Worm (Caenorhabditis elegans) whole organism, young adult: ENCODE results near the gene F55A11.11.

Experiments used
- B0035.1 ChIP-seq: sonication (generic microtip); optimal IDR thresholded peaks from 2 replicates; lab custom pipeline; 2016; ENCODE audit warnings: missing genetic modification characterization, mild to moderate bottlenecking, missing compliant biosample characterization, missing genotype, missing genetic modification reagents
- B0336.3 ChIP-seq: fragments of 200-800 bp; sonication (Bioruptor generic); IDR thresholded peaks from 2 replicates; pipeline ENCODE4 v1.3.6; 2022; ENCODE audit warnings: missing genetic modification characterization, missing compliant biosample characterization
- C06A6.2 ChIP-seq: fragments of 200-800 bp; sonication (Bioruptor generic); conservative IDR thresholded peaks from 2 replicates; pipeline ENCODE4 v1.3.6; 2022; ENCODE audit warnings: missing genetic modification characterization, missing compliant biosample characterization
- F22D6.2 ChIP-seq: sonication (generic microtip); optimal IDR thresholded peaks from 2 replicates; lab custom pipeline; 2016; ENCODE audit warnings: mild to moderate bottlenecking, missing genetic modification characterization, missing compliant biosample characterization
- F55B11.4 ChIP-seq: sonication (generic microtip); optimal IDR thresholded peaks from 2 replicates; lab custom pipeline; 2016; ENCODE audit warnings: missing compliant biosample characterization, missing genetic modification characterization, borderline replicate concordance; ENCODE audit not compliant: insufficient read depth
- K11D2.4 ChIP-seq: fragments of 200-800 bp; sonication (Bioruptor generic); IDR thresholded peaks from 2 replicates; pipeline ENCODE4 v1.3.6; 2022; ENCODE audit warnings: missing genetic modification reagents, missing genetic modification characterization, missing compliant biosample characterization
- K12H6.12 ChIP-seq: fragments of 200-800 bp; sonication (Bioruptor generic); optimal IDR thresholded peaks from 2 replicates; lab custom pipeline; 2018; ENCODE audit warnings: mild to moderate bottlenecking, missing genetic modification characterization, missing compliant biosample characterization
- Y95B8A.8 ChIP-seq: fragments of 200-800 bp; sonication (Bioruptor generic); IDR thresholded peaks from 2 replicates; pipeline ENCODE4 v1.3.6; 2022; ENCODE audit warnings: missing genetic modification reagents, missing genetic modification characterization, missing compliant biosample characterization
- ZK185.1 ChIP-seq: sonication (generic microtip); optimal IDR thresholded peaks from 2 replicates; lab custom pipeline; 2016; ENCODE audit warnings: mild to moderate bottlenecking, missing genetic modification characterization, missing compliant biosample characterization; ENCODE audit not compliant: poor library complexity, severe bottlenecking
- akir-1 ChIP-seq: fragments of 200-800 bp; sonication (Bioruptor generic); optimal IDR thresholded peaks from 2 replicates; lab custom pipeline; 2018; ENCODE audit warnings: mild to moderate bottlenecking, missing genetic modification characterization, moderate library complexity, missing compliant biosample characterization
- ama-1 ChIP-seq, 3 experiments: fragments of 150-350 bp in 1 of 3; sonication (generic microtip) in 2 of 3; optimal IDR thresholded peaks; 2 replicates each; lab custom pipeline; 2014 to 2018; ENCODE audit warnings: missing biosample characterization in 2 of 3, missing genetic modification characterization in 2 of 3, missing genetic modification reagents in 2 of 3
- aptf-3 ChIP-seq: fragments of 200-800 bp; sonication (Bioruptor generic); IDR thresholded peaks from 2 replicates; pipeline ENCODE4 v1.3.6; 2022; ENCODE audit warnings: missing genetic modification characterization, missing compliant biosample characterization
- atf-7 ChIP-seq: sonication (generic microtip); optimal IDR thresholded peaks from 2 replicates; lab custom pipeline; 2017; ENCODE audit warnings: mild to moderate bottlenecking, missing genetic modification characterization, missing compliant biosample characterization
- ccch-3 ChIP-seq: fragments of 200-800 bp; sonication (Bioruptor generic); optimal IDR thresholded peaks from 2 replicates; lab custom pipeline; 2018; ENCODE audit warnings: mild to moderate bottlenecking, missing genetic modification characterization, missing compliant biosample characterization
- cebp-1 ChIP-seq, 2 experiments: fragments of 200-800 bp in 1 of 2; sonication (Bioruptor generic) in 1 of 2; sonication (generic microtip) in 1 of 2; IDR thresholded peaks in 1 of 2; optimal IDR thresholded peaks in 1 of 2; 2 replicates each; pipeline versions ENCODE4 v1.3.6 to Lab custom; 2017 to 2022; ENCODE audit warnings: missing compliant biosample characterization in 2 of 2, missing genetic modification characterization in 2 of 2, mild to moderate bottlenecking in 1 of 2, missing genetic modification reagents in 1 of 2, moderate library complexity in 1 of 2
- ceh-100 ChIP-seq: fragments of 200-800 bp; sonication (Bioruptor generic); IDR thresholded peaks from 2 replicates; pipeline ENCODE4 v1.3.6; 2022; ENCODE audit warnings: missing genetic modification reagents, missing genetic modification characterization, missing compliant biosample characterization
- ceh-58 ChIP-seq: fragments of 200-800 bp; sonication (Bioruptor generic); IDR thresholded peaks from 2 replicates; pipeline ENCODE4 v1.3.6; 2022; ENCODE audit warnings: missing genetic modification characterization, missing compliant biosample characterization
- egl-18 ChIP-seq: fragments of 200-800 bp; sonication (Bioruptor generic); IDR thresholded peaks from 2 replicates; pipeline ENCODE4 v1.3.6; 2022; ENCODE audit warnings: missing genetic modification reagents, missing genetic modification characterization, missing compliant biosample characterization
- egrh-3 ChIP-seq: fragments of 200-800 bp; sonication (Bioruptor generic); IDR thresholded peaks from 2 replicates; pipeline ENCODE4 v1.3.6; 2022; ENCODE audit warnings: missing genetic modification reagents, missing genetic modification characterization, missing compliant biosample characterization
- ekl-4 ChIP-seq: fragments of 200-800 bp; sonication (Bioruptor generic); IDR thresholded peaks from 2 replicates; pipeline ENCODE4 v1.3.6; 2022; ENCODE audit warnings: missing genetic modification reagents, missing genetic modification characterization, missing compliant biosample characterization
- fkh-3 ChIP-seq: sonication (generic microtip); optimal IDR thresholded peaks from 2 replicates; lab custom pipeline; 2016; ENCODE audit warnings: mild to moderate bottlenecking, missing genetic modification characterization, missing compliant biosample characterization
- hlh-26 ChIP-seq: fragments of 200-800 bp; sonication (Bioruptor generic); conservative IDR thresholded peaks from 2 replicates; pipeline ENCODE4 v1.3.6; 2022; ENCODE audit warnings: missing genetic modification reagents, missing genetic modification characterization, missing compliant biosample characterization
- hmg-1.2 ChIP-seq: fragments of 200-800 bp; sonication (Bioruptor generic); IDR thresholded peaks from 2 replicates; pipeline ENCODE4 v1.3.6; 2022; ENCODE audit warnings: missing genetic modification reagents, missing genetic modification characterization, missing compliant biosample characterization
- hrde-1 ChIP-seq: sonication (generic microtip); optimal IDR thresholded peaks from 2 replicates; lab custom pipeline; 2016; ENCODE audit warnings: missing genetic modification characterization, mild to moderate bottlenecking, missing compliant biosample characterization, moderate library complexity, missing genotype, missing genetic modification reagents, borderline replicate concordance
- lag-1 ChIP-seq: fragments of 200-800 bp; sonication (Bioruptor generic); IDR thresholded peaks from 2 replicates; pipeline ENCODE4 v1.3.6; 2022; ENCODE audit warnings: missing genetic modification reagents, missing genetic modification characterization, missing compliant biosample characterization
- let-607 ChIP-seq, 2 experiments: fragments of 200-800 bp in 1 of 2; sonication (Bioruptor generic) in 1 of 2; sonication (generic microtip) in 1 of 2; optimal IDR thresholded peaks; 2 replicates each; lab custom pipeline; 2016 to 2018; ENCODE audit warnings: mild to moderate bottlenecking in 2 of 2, missing compliant biosample characterization in 2 of 2, missing genetic modification characterization in 2 of 2, moderate library complexity in 2 of 2, missing genotype in 1 of 2
- lin-26 ChIP-seq: fragments of 200-800 bp; sonication (Bioruptor generic); IDR thresholded peaks from 2 replicates; pipeline ENCODE4 v1.3.6; 2022; ENCODE audit warnings: missing genetic modification reagents, missing genetic modification characterization, missing compliant biosample characterization
- lin-40 ChIP-seq: sonication (generic microtip); optimal IDR thresholded peaks from 2 replicates; lab custom pipeline; 2016; ENCODE audit warnings: missing genetic modification characterization, mild to moderate bottlenecking, missing compliant biosample characterization, missing genotype, missing genetic modification reagents
- lir-1 ChIP-seq: fragments of 200-800 bp; sonication (Bioruptor generic); conservative IDR thresholded peaks from 2 replicates; pipeline ENCODE4 v1.3.6; 2022; ENCODE audit warnings: missing genetic modification reagents, missing genetic modification characterization, missing compliant biosample characterization
- lsy-27 ChIP-seq: sonication (generic microtip); optimal IDR thresholded peaks from 2 replicates; lab custom pipeline; 2017; ENCODE audit warnings: missing genetic modification characterization, mild to moderate bottlenecking, missing compliant biosample characterization, antibody characterized with exemption, missing genotype, borderline replicate concordance; ENCODE audit not compliant: insufficient read depth
- madf-6 ChIP-seq: fragments of 200-800 bp; sonication (Bioruptor generic); IDR thresholded peaks from 2 replicates; pipeline ENCODE4 v1.3.6; 2022; ENCODE audit warnings: missing genetic modification reagents, missing genetic modification characterization, missing compliant biosample characterization
- mcd-1 ChIP-seq: fragments of 200-800 bp; sonication (Bioruptor generic); IDR thresholded peaks from 2 replicates; pipeline ENCODE4 v1.3.6; 2022; ENCODE audit warnings: missing genetic modification reagents, missing genetic modification characterization, missing compliant biosample characterization
- mxl-1 ChIP-seq: sonication (generic microtip); optimal IDR thresholded peaks from 2 replicates; lab custom pipeline; 2016; ENCODE audit warnings: missing genetic modification characterization, missing compliant biosample characterization
- nfyb-1 ChIP-seq: fragments of 200-800 bp; sonication (Bioruptor generic); IDR thresholded peaks from 2 replicates; pipeline ENCODE4 v1.3.6; 2022; ENCODE audit warnings: missing genetic modification reagents, missing genetic modification characterization, missing compliant biosample characterization
- nhr-120 ChIP-seq: fragments of 200-800 bp; sonication (Bioruptor generic); IDR thresholded peaks from 2 replicates; pipeline ENCODE4 v1.3.6; 2022; ENCODE audit warnings: missing genetic modification characterization, missing compliant biosample characterization
- nhr-80 ChIP-seq: sonication (generic microtip); optimal IDR thresholded peaks from 2 replicates; lab custom pipeline; 2016; ENCODE audit warnings: missing genetic modification characterization, missing compliant biosample characterization
- rcor-1 ChIP-seq: fragments of 200-800 bp; sonication (Bioruptor generic); IDR thresholded peaks from 2 replicates; pipeline ENCODE4 v1.3.6; 2022; ENCODE audit warnings: missing genetic modification reagents, missing genetic modification characterization, missing compliant biosample characterization
- repo-1 ChIP-seq: sonication (generic microtip); optimal IDR thresholded peaks from 2 replicates; lab custom pipeline; 2017; ENCODE audit warnings: mild to moderate bottlenecking, missing genetic modification characterization, missing compliant biosample characterization
- snpc-1.1 ChIP-seq: sonication (generic microtip); optimal IDR thresholded peaks from 2 replicates; lab custom pipeline; 2017; ENCODE audit warnings: missing genetic modification characterization, mild to moderate bottlenecking, missing compliant biosample characterization, antibody characterized with exemption, moderate library complexity, missing genotype, missing genetic modification reagents; ENCODE audit not compliant: insufficient read depth
- snpc-1.3 ChIP-seq: sonication (generic microtip); optimal IDR thresholded peaks from 2 replicates; lab custom pipeline; 2017; ENCODE audit warnings: missing genetic modification characterization, mild to moderate bottlenecking, missing compliant biosample characterization, antibody characterized with exemption, moderate library complexity, missing genotype, missing genetic modification reagents; ENCODE audit not compliant: insufficient read depth
- snpc-4 ChIP-seq, 5 experiments: fragments of 150-350 bp in 1 of 5; sonication (generic microtip) in 4 of 5; optimal IDR thresholded peaks; 2 replicates each; lab custom pipeline; 2014 to 2018; ENCODE audit warnings: missing genetic modification characterization in 5 of 5, missing biosample characterization in 3 of 5, antibody characterized with exemption in 2 of 5, mild to moderate bottlenecking in 2 of 5, missing compliant biosample characterization in 2 of 5, missing genotype in 2 of 5, moderate library complexity in 2 of 5, missing genetic modification reagents in 1 of 5
- somi-1 ChIP-seq: fragments of 200-800 bp; sonication (Bioruptor generic); optimal IDR thresholded peaks from 2 replicates; lab custom pipeline; 2018; ENCODE audit warnings: mild to moderate bottlenecking, missing genetic modification characterization, missing compliant biosample characterization
- zfh-2 ChIP-seq: fragments of 200-800 bp; sonication (Bioruptor generic); conservative IDR thresholded peaks from 2 replicates; pipeline ENCODE4 v1.3.6; 2022; ENCODE audit warnings: missing genetic modification reagents, missing genetic modification characterization, missing compliant biosample characterization
- ztf-22 ChIP-seq: fragments of 200-800 bp; sonication (Bioruptor generic); optimal IDR thresholded peaks from 2 replicates; lab custom pipeline; 2018; ENCODE audit warnings: mild to moderate bottlenecking, missing genetic modification characterization, moderate library complexity, missing compliant biosample characterization
- ztf-26 ChIP-seq: sonication (generic microtip); optimal IDR thresholded peaks from 2 replicates; lab custom pipeline; 2017; ENCODE audit warnings: missing genetic modification characterization, missing compliant biosample characterization
- ztf-28 ChIP-seq: fragments of 200-800 bp; sonication (Bioruptor generic); IDR thresholded peaks from 2 replicates; pipeline ENCODE4 v1.3.6; 2022; ENCODE audit warnings: missing genetic modification reagents, missing genetic modification characterization, missing compliant biosample characterization

The F55A11.11 gene

ce11 chrV:11802508-11802907 lies 19.6 kb downstream of the F55A11.11 start (continued):
- TF ChIP-seq let-607 (tag; optimal IDR thresholded peaks at IDR 0.05; lab: Kevin White, UChicago) = peak in 1 of 2 experiments; percentile 24
- TF ChIP-seq K12H6.12 (tag; lab: Kevin White, UChicago) = no peak
- TF ChIP-seq atf-7 (tag; lab: Kevin White, UChicago) = peak; percentile 59
- TF ChIP-seq madf-6 (GFP tag; lab: Robert Waterston, UW) = no peak
- no peak for TF ChIP-seq hrde-1 (tag; lab: Kevin White, UChicago)
- peak; percentile 91 for TF ChIP-seq ztf-26
- peak; percentile 63 for TF ChIP-seq nhr-80 (tag; lab: Kevin White, UChicago)
- no peak for TF ChIP-seq egrh-3 (GFP tag; lab: Robert Waterston, UW)
- TF ChIP-seq K11D2.4 (GFP tag; lab: Robert Waterston, UW) = peak; percentile 49; the same call in 1 of the 2 replicates
- TF ChIP-seq lir-1 (GFP tag; lab: Robert Waterston, UW) = no peak
- no peak for TF ChIP-seq ztf-22 (GFP tag; lab: Kevin White, UChicago)
- no peak for TF ChIP-seq hmg-1.2 (GFP tag; lab: Robert Waterston, UW)
- TF ChIP-seq lin-26 (GFP tag; lab: Robert Waterston, UW) = peak; percentile 58; the same call in 1 of the 2 replicates
- no peak for TF ChIP-seq akir-1
- TF ChIP-seq ceh-100 = no peak
- no peak for TF ChIP-seq ekl-4
- no peak for TF ChIP-seq ztf-28 (GFP tag; lab: Robert Waterston, UW)
- TF ChIP-seq C06A6.2 (GFP tag; lab: Robert Waterston, UW) = peak; percentile 60; the same call in 1 of the 2 replicates
- no peak for TF ChIP-seq snpc-4 (GFP tag; optimal IDR thresholded peaks at IDR 0.05; lab: Kevin White, UChicago)
- no peak for TF ChIP-seq snpc-4 (tag; optimal IDR thresholded peaks at IDR 0.05; lab: Kevin White, UChicago)
- TF ChIP-seq nfyb-1 (GFP tag; lab: Robert Waterston, UW) = no peak
- no peak for TF ChIP-seq mcd-1
- peak; percentile 76 for TF ChIP-seq lin-40 (tag; lab: Kevin White, UChicago)
- no peak for TF ChIP-seq zfh-2 (GFP tag; lab: Robert Waterston, UW)
- TF ChIP-seq nhr-120 (GFP tag; lab: Robert Waterston, UW) = no peak
- TF ChIP-seq Y95B8A.8 (GFP tag; lab: Robert Waterston, UW) = no peak
- no peak for TF ChIP-seq ama-1 (optimal IDR thresholded peaks at IDR 0.05; lab: Kevin White, UChicago)
- TF ChIP-seq ama-1 (GFP tag; optimal IDR thresholded peaks at IDR 0.05; lab: Kevin White, UChicago) = no peak
- TF ChIP-seq hlh-26 (GFP tag; lab: Robert Waterston, UW) = no peak
- TF ChIP-seq ZK185.1 (tag; lab: Kevin White, UChicago) = no peak
- TF ChIP-seq fkh-3 (tag; lab: Kevin White, UChicago) = no peak
- TF ChIP-seq B0336.3 (GFP tag; lab: Robert Waterston, UW) = no peak
- no peak for TF ChIP-seq snpc-1.3
- peak; percentile 4 for TF ChIP-seq F22D6.2 (tag; lab: Kevin White, UChicago)
- no peak for TF ChIP-seq ccch-3 (GFP tag; lab: Kevin White, UChicago)
- no peak for TF ChIP-seq lsy-27 (tag; lab: Kevin White, UChicago)
- TF ChIP-seq lag-1 (GFP tag; lab: Robert Waterston, UW) = no peak
- TF ChIP-seq repo-1 (tag; lab: Kevin White, UChicago) = no peak
- peak; percentile 95 for TF ChIP-seq somi-1
- TF ChIP-seq rcor-1 (GFP tag; lab: Robert Waterston, UW) = no peak
- no peak for TF ChIP-seq aptf-3
- TF ChIP-seq B0035.1 = no peak
- TF ChIP-seq F55B11.4 = no peak
- TF ChIP-seq ceh-58 (GFP tag; lab: Robert Waterston, UW) = no peak
- no peak for TF ChIP-seq snpc-1.1 (tag; lab: Kevin White, UChicago)
- TF ChIP-seq mxl-1 = no peak
- no peak for TF ChIP-seq cebp-1 (GFP tag; IDR thresholded peaks at IDR 0.05; lab: Robert Waterston, UW)
- peak; percentile 28 for TF ChIP-seq cebp-1 (tag; optimal IDR thresholded peaks at IDR 0.05; lab: Kevin White, UChicago)
- TF ChIP-seq egl-18 = no peak
